Worm (Caenorhabditis elegans) whole organism, L1 larva: ENCODE data around the gene cyn-8.
A peak's percentile ranks its signal among the peaks of the same experiment; 100 is the strongest.

Experiments
- C34B4.2 ChIP-seq: sonication (generic microtip); optimal IDR thresholded peaks from 2 replicates; lab custom pipeline; 2017; ENCODE audit warnings: mild to moderate bottlenecking, missing genetic modification characterization, missing compliant biosample characterization
- aha-1 ChIP-seq: fragments of 150-350 bp; optimal IDR thresholded peaks from 2 replicates; lab custom pipeline; 2014; ENCODE audit warnings: missing biosample characterization, missing genetic modification characterization
- alr-1 ChIP-seq: fragments of 200-800 bp; sonication (Bioruptor generic); optimal IDR thresholded peaks from 2 replicates; lab custom pipeline; 2018; ENCODE audit warnings: borderline replicate concordance, mild to moderate bottlenecking, missing genetic modification characterization, missing compliant biosample characterization
- blmp-1 ChIP-seq: fragments of 150-350 bp; optimal IDR thresholded peaks from 2 replicates; lab custom pipeline; 2014; ENCODE audit warnings: missing biosample characterization, missing genetic modification characterization
- ceh-8 ChIP-seq: fragments of 200-800 bp; sonication (Bioruptor generic); optimal IDR thresholded peaks from 2 replicates; lab custom pipeline; 2018; ENCODE audit warnings: mild to moderate bottlenecking, missing genetic modification characterization, moderate library complexity, missing compliant biosample characterization
- ceh-88 ChIP-seq: fragments of 200-800 bp; sonication (Bioruptor generic); IDR thresholded peaks from 2 replicates; pipeline ENCODE4 v1.3.6; 2022; ENCODE audit warnings: missing genetic modification characterization, missing compliant biosample characterization
- ceh-90 ChIP-seq: sonication (generic microtip); optimal IDR thresholded peaks from 2 replicates; lab custom pipeline; 2016; ENCODE audit warnings: missing genetic modification characterization, missing compliant biosample characterization
- ces-1 ChIP-seq: fragments of 150-350 bp; optimal IDR thresholded peaks from 2 replicates; lab custom pipeline; 2014; ENCODE audit warnings: missing biosample characterization, missing genetic modification reagents, missing genetic modification characterization
- dsc-1 ChIP-seq: sonication (generic microtip); optimal IDR thresholded peaks from 2 replicates; lab custom pipeline; 2016; ENCODE audit warnings: mild to moderate bottlenecking, missing genetic modification characterization, missing compliant biosample characterization
- efl-1 ChIP-seq, 4 experiments: fragments of 150-350 bp; optimal IDR thresholded peaks in 3 of 4; peaks in 1 of 4; 1 replicate in 1 of 4; 2 replicates in 3 of 4; lab custom pipeline; 2014; ENCODE audit warnings: missing biosample characterization in 2 of 4, missing genetic modification characterization in 2 of 4, missing genetic modification reagents in 2 of 4
- egl-27 ChIP-seq, 2 experiments: fragments of 150-350 bp in 1 of 2; sonication (generic microtip); optimal IDR thresholded peaks; 3 replicates each; lab custom pipeline; 2017 to 2018; ENCODE audit warnings: missing biosample characterization in 2 of 2, missing genetic modification characterization in 2 of 2, missing genetic modification reagents in 2 of 2
- elt-2 ChIP-seq: sonication (generic microtip); optimal IDR thresholded peaks from 2 replicates; lab custom pipeline; 2016; ENCODE audit warnings: missing genetic modification characterization, mild to moderate bottlenecking, inconsistent platforms, missing compliant biosample characterization, missing genetic modification reagents
- elt-3 ChIP-seq, 6 experiments: fragments of 150-350 bp in 1 of 6; sonication (generic microtip); optimal IDR thresholded peaks; 2 replicates each; lab custom pipeline; 2017 to 2018; ENCODE audit warnings: missing biosample characterization in 6 of 6, missing genetic modification characterization in 6 of 6, inconsistent platforms in 1 of 6
- ets-5 ChIP-seq: fragments of 200-800 bp; sonication (Bioruptor generic); IDR thresholded peaks from 2 replicates; pipeline ENCODE4 v1.3.6; 2022; ENCODE audit warnings: missing genetic modification characterization, missing compliant biosample characterization
- fkh-10 ChIP-seq: sonication (generic microtip); optimal IDR thresholded peaks from 2 replicates; lab custom pipeline; 2017; ENCODE audit warnings: missing biosample characterization, missing genetic modification reagents, missing genetic modification characterization
- fos-1 ChIP-seq: fragments of 150-350 bp; optimal IDR thresholded peaks from 2 replicates; lab custom pipeline; 2014; ENCODE audit warnings: missing biosample characterization, missing genetic modification characterization
- grh-1 ChIP-seq: fragments of 200-800 bp; sonication (Bioruptor generic); IDR thresholded peaks from 2 replicates; pipeline ENCODE4 v1.3.6; 2022; ENCODE audit warnings: missing genetic modification reagents, missing genetic modification characterization, missing compliant biosample characterization
- irx-1 ChIP-seq: sonication (generic microtip); optimal IDR thresholded peaks from 2 replicates; lab custom pipeline; 2016; ENCODE audit warnings: missing genetic modification characterization, missing compliant biosample characterization
- jun-1 ChIP-seq: fragments of 150-350 bp; optimal IDR thresholded peaks from 2 replicates; lab custom pipeline; 2014; ENCODE audit warnings: missing biosample characterization, missing genetic modification reagents, missing genetic modification characterization
- lin-13 ChIP-seq: fragments of 150-350 bp; optimal IDR thresholded peaks from 2 replicates; lab custom pipeline; 2014; ENCODE audit warnings: missing biosample characterization, missing genetic modification reagents, missing genetic modification characterization
- lsy-2 ChIP-seq, 2 experiments: fragments of 150-350 bp; optimal IDR thresholded peaks; 2 replicates each; lab custom pipeline; 2014; ENCODE audit warnings: missing biosample characterization in 2 of 2, missing genetic modification characterization in 2 of 2
- mdl-1 ChIP-seq, 2 experiments: fragments of 150-350 bp; optimal IDR thresholded peaks; 2 replicates each; lab custom pipeline; 2014 to 2017; ENCODE audit warnings: missing biosample characterization in 2 of 2, missing genetic modification characterization in 2 of 2, inconsistent platforms in 1 of 2
- mep-1 ChIP-seq: fragments of 150-350 bp; optimal IDR thresholded peaks from 2 replicates; lab custom pipeline; 2014; ENCODE audit warnings: missing biosample characterization, missing genetic modification characterization
- nhr-19 ChIP-seq: fragments of 200-800 bp; sonication (Bioruptor generic); conservative IDR thresholded peaks from 2 replicates; pipeline ENCODE4 v1.3.6; 2022; ENCODE audit warnings: missing genetic modification characterization, missing compliant biosample characterization
- nhr-20 ChIP-seq: sonication (generic microtip); optimal IDR thresholded peaks from 2 replicates; lab custom pipeline; 2016; ENCODE audit warnings: mild to moderate bottlenecking, missing genetic modification characterization, missing compliant biosample characterization
- nhr-71 ChIP-seq: sonication (generic microtip); optimal IDR thresholded peaks from 2 replicates; lab custom pipeline; 2016; ENCODE audit warnings: mild to moderate bottlenecking, missing genetic modification characterization, moderate library complexity, missing compliant biosample characterization
- nhr-76 ChIP-seq: sonication (generic microtip); optimal IDR thresholded peaks from 2 replicates; lab custom pipeline; 2017; ENCODE audit warnings: missing biosample characterization, missing genetic modification characterization
- nhr-85 ChIP-seq: sonication (generic microtip); peaks from one replicate; lab custom pipeline; 2016; ENCODE audit warnings: missing genetic modification characterization, inconsistent platforms, missing compliant biosample characterization
- rnt-1 ChIP-seq: sonication (generic microtip); optimal IDR thresholded peaks from 2 replicates; lab custom pipeline; 2016; ENCODE audit warnings: mild to moderate bottlenecking, missing genetic modification characterization, moderate library complexity, missing compliant biosample characterization
- sox-4 ChIP-seq: sonication (generic microtip); optimal IDR thresholded peaks from 2 replicates; lab custom pipeline; 2016; ENCODE audit warnings: missing genetic modification characterization, missing compliant biosample characterization
- sptf-1 ChIP-seq: fragments of 150-350 bp; optimal IDR thresholded peaks from 2 replicates; lab custom pipeline; 2014; ENCODE audit warnings: missing biosample characterization, missing genetic modification characterization
- tlp-1 ChIP-seq: fragments of 150-350 bp; optimal IDR thresholded peaks from 2 replicates; lab custom pipeline; 2014; ENCODE audit warnings: missing biosample characterization, missing genetic modification characterization
- unc-130 ChIP-seq: fragments of 150-350 bp; optimal IDR thresholded peaks from 2 replicates; lab custom pipeline; 2017; ENCODE audit warnings: missing biosample characterization, missing genetic modification characterization, inconsistent platforms
- unc-62 ChIP-seq: fragments of 150-350 bp; optimal IDR thresholded peaks from 2 replicates; lab custom pipeline; 2014; ENCODE audit warnings: missing biosample characterization, missing genetic modification reagents, missing genetic modification characterization
- zag-1 ChIP-seq: fragments of 150-350 bp; optimal IDR thresholded peaks from 2 replicates; lab custom pipeline; 2014; ENCODE audit warnings: missing biosample characterization, missing genetic modification characterization

Gene cyn-8

DNA sequence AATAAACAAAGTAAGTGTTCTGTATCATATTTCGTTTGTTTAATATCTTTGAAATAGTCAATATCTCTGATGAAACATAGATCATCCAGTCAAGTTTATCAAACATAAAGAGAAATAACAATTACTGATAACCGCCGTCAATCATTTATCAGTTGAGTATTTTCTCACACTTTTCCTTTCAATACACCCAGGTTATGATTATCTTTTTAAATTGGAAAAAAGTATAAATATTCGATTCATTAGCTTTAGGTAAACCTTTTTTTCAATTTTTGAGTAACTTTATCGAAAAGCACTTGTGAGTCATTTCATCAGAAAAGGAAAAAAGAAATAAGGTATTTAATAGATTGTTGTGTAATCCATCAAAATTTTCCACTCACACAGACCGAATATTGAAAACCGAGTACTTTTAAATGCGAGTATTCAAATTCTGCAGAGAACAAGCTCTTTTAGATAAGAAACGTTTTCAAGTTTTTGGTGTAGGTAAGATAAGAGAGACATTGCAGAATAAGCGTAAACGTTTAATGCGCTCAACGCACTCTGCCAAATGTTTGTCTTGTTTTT lies 19.6 kb upstream of the cyn-8 start:
- TF ChIP-seq C34B4.2 (tag; lab: Kevin White, UChicago): no peak
- TF ChIP-seq elt-2: peak; percentile 65
- no peak for TF ChIP-seq dsc-1
- TF ChIP-seq irx-1 (tag; lab: Kevin White, UChicago): no peak
- TF ChIP-seq grh-1 (GFP tag; lab: Robert Waterston, UW): no peak
- TF ChIP-seq nhr-71 (tag; lab: Kevin White, UChicago): no peak
- TF ChIP-seq unc-130: no peak
- no peak for TF ChIP-seq lsy-2 (tag; optimal IDR thresholded peaks at IDR 0.05; lab: Kevin White, UChicago)
- no peak for TF ChIP-seq lin-13 (GFP tag; lab: Kevin White, UChicago)
- TF ChIP-seq blmp-1 (tag; lab: Kevin White, UChicago): peak; percentile 40

DNA sequence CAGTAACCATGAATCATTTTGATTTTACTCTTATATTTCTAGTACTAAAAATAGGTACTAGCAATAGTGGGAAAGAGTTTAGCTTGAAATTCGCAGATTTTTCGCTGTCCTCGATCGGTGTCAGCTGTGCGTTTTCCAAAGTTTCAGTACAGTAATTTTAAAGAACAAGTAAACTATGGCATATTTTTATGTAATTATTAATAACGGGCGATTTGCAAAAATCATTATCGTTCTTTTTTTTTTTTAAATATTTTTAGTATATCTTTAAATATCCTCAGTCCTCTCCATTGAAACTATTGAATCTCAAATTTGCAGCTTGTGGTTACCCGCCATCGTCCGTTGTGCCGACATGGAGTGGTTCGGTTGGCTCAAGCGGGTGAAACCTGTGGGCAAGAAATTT lies 18.3 kb upstream of the cyn-8 start, which contains the start of gene C13E3.1:
Gene C13E3.1, plus strand, starts transcription at position 301 of the 400 bp plus-strand sequence.
- no peak for TF ChIP-seq elt-3 (tag; optimal IDR thresholded peaks at IDR 0.05; lab: Kevin White, UChicago)
- no peak for TF ChIP-seq jun-1 (tag; lab: Kevin White, UChicago)
- TF ChIP-seq sox-4 (tag; lab: Kevin White, UChicago): no peak
- TF ChIP-seq zag-1: no peak
- TF ChIP-seq mdl-1 (tag; optimal IDR thresholded peaks at IDR 0.05; lab: Kevin White, UChicago): no peak
- TF ChIP-seq ceh-8 (GFP tag; lab: Kevin White, UChicago): no peak
- TF ChIP-seq nhr-85: no peak
- TF ChIP-seq fkh-10: no peak
- no peak for TF ChIP-seq tlp-1 (tag; lab: Kevin White, UChicago)
- TF ChIP-seq egl-27 (tag; optimal IDR thresholded peaks at IDR 0.05; lab: Kevin White, UChicago): no peak

DNA sequence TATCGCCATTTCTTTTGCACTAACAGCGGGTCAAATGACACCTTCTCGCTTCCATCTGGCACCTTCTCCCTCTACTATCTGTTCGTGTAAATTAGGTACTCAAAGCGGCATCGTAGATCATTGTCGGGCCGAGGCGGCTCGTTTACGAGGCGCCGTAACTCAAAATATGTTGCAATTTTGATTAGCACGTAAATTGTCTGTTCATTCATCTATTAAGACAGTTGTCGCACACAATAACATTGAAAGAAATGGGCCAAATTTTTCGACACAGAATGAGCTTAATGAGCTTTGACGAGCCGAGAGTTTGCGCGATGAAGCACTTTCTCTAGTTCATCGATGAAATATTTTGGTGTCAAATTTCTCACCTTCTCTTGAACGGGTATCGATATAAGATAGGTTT lies 8.2 kb upstream of the cyn-8 start:
- TF ChIP-seq ets-5 (GFP tag; lab: Robert Waterston, UW) (no peak), efl-1 (optimal IDR thresholded peaks at IDR 0.05; lab: Kevin White, UChicago) (no peak), efl-1 (GFP tag; optimal IDR thresholded peaks at IDR 0.05 in 1 of 2; lab: Kevin White, UChicago) (peak in 1 of 2 experiments; percentile 70), rnt-1 (tag; lab: Kevin White, UChicago) (no peak)

DNA sequence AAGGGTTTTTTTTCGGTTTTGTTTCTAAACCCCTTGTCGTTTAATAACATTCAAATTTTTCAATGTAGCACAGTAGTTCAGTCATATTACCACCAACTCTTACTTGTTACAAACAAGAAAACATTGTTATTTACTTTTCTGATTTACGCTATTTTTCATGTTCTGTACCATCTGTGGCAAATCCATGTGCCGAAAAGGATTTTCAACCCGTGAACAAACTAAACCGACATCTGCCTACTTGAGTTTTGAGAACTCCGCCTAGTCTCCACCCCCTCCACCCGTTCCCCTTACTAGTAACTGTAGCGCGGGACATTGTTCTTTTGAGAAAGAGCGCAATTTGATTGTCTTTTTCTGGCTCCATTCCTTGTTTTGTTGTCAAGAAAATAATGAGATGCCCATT lies 6.0 kb upstream of the cyn-8 start, which contains the start of gene ensh-1:
Gene ensh-1, plus strand, starts transcription at position 301 of the 400 bp plus-strand sequence.
- TF ChIP-seq grh-1 (GFP tag; lab: Robert Waterston, UW) (no peak), aha-1 (no peak), nhr-20 (tag; lab: Kevin White, UChicago) (no peak), efl-1 (optimal IDR thresholded peaks at IDR 0.05; lab: Kevin White, UChicago) (no peak), efl-1 (GFP tag; optimal IDR thresholded peaks at IDR 0.05 in 1 of 2; lab: Kevin White, UChicago) (no peak), mep-1 (tag; lab: Kevin White, UChicago) (no peak), fos-1 (tag; lab: Kevin White, UChicago) (no peak), unc-62 (GFP tag; lab: Kevin White, UChicago) (no peak), nhr-71 (tag; lab: Kevin White, UChicago) (no peak), nhr-76 (tag; lab: Kevin White, UChicago) (no peak), nhr-19 (GFP tag; lab: Robert Waterston, UW) (no peak), sptf-1 (tag; lab: Kevin White, UChicago) (no peak)

DNA sequence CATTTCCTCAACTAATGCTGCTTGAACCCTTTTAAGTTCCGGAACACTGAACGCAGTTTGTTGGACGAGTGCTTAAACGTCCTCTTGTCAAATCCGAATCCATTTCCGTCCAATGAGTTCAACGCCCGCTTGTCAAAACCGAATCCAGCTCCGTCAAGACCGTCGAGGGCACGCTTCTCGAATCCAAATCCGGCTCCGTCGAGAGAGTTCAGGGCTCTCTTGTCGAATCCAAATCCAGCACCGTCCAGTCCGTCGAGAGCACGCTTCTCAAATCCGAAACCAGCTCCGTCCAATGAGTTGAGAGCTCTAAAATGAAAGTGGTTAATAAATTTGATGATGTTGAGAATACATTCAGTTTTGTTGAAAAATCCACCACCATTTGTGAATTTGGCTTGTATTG lies 6.6 kb downstream of the cyn-8 start:
- no peak for TF ChIP-seq efl-1 (optimal IDR thresholded peaks at IDR 0.05; lab: Kevin White, UChicago)
- no peak for TF ChIP-seq efl-1 (GFP tag; optimal IDR thresholded peaks at IDR 0.05 in 1 of 2; lab: Kevin White, UChicago)
- TF ChIP-seq rnt-1 (tag; lab: Kevin White, UChicago): no peak
- no peak for TF ChIP-seq alr-1 (tag; lab: Kevin White, UChicago)
- no peak for TF ChIP-seq ces-1 (GFP tag; lab: Kevin White, UChicago)
- no peak for TF ChIP-seq dsc-1
- TF ChIP-seq elt-2: no peak
- no peak for TF ChIP-seq irx-1 (tag; lab: Kevin White, UChicago)
- TF ChIP-seq ceh-88 (GFP tag; lab: Robert Waterston, UW): no peak
- no peak for TF ChIP-seq ceh-90 (tag; lab: Kevin White, UChicago)
- no peak for TF ChIP-seq unc-130
